Fruit fly (Drosophila melanogaster): ENCODE measurements around the gene Ca-alpha1T.

The Ca-alpha1T gene

DNA sequence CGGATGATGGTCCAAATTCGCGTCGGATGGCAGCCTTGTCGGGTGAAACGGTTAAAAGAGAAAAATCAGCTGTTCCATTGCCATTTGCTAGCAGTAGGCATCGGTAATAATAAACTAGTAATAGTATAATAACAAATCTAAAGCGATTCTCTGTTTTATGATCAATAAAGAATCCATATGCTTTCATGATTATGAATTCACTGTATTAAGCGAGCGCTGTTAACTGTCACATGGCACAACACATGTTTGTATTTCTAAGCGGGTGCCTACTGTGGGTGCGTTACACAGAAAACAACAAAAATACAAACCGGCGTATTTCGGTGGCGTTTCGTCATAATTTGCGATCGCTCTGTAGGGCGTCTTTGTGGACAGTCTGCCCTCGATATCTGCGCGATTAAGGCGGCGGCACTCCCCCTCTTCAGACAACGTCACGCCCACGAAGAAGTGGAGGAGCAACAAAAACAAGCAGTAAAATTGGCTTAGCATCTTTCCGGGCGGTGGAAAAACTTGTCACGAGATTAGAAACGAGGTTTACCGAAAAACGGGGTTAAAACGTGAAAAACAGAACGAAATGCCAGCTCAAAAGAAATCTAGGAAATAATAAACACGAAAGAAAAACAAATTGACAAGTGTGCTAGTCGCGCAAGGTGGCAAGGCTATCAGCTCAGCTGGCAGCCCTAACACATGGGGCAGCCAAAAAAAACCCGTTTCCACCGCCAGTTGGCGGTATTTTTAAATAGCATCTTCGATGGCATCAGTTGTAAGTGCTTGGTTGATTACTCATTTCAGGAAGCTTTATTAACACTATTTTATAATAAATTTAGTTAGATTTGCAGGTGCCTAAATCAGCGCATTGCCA is 101.2 kb downstream of the Ca-alpha1T start, which contains the start of the genes Nep1 and Mipp2:
Gene Nep1, plus strand, starts transcription at position 397 of the 859 bp plus-strand sequence.
Gene Mipp2, minus strand, starts transcription at position 663 of the 859 bp plus-strand sequence.
- no peak for TF ChIP-seq h (optimal IDR thresholded peaks at IDR 0.05)
- TF ChIP-seq insv (optimal IDR thresholded peaks at IDR 0.05), result no peak
- no peak for TF ChIP-seq psq (optimal IDR thresholded peaks at IDR 0.05)
- TF ChIP-seq Sin3A (optimal IDR thresholded peaks at IDR 0.05), result no peak
- TF ChIP-seq Myc (optimal IDR thresholded peaks at IDR 0.05), result no peak
- TF ChIP-seq ttk (optimal IDR thresholded peaks at IDR 0.05), result no peak

DNA sequence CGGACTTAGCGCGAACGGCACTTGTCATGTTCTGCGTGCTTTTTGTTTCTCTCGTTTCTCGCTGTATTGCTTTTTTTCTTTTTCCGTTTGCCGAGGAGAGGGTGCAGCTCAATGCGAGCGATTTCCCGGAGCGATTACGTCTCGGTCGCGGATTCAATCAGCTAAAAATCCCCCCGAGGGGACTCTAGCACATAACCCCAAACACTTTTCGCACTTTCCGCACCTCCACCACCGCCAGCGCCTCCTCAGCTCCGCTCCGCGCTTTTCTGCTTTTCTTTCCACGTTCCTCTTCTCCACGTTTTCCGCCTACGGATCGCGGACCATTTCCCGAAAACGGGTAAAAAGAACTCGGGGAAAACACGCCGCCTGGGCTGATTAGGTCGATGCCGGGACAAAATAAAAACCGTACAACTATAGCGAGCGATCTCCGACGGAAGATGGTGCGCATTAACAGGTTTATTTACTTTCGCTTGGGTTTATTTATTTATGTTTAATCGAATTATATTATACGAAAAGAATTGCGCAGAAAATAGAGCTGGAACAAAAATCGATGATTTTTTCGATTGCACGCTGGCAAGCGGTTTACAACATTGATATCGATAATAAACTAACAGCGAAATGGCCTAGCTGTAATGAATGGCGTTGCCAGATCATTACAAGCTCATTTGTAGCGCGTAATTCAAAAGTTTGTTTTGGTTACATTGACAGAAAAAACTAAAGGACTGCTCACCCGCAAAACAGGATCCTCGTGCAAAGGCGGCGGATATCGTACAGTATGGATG is 102.4 kb downstream of the Ca-alpha1T start, which contains the start of gene raptor:
Gene raptor, minus strand, starts transcription at position 523 of the 782 bp plus-strand sequence.
- TF ChIP-seq psq (optimal IDR thresholded peaks at IDR 0.05) (no peak), h (optimal IDR thresholded peaks at IDR 0.05) (no peak), insv (optimal IDR thresholded peaks at IDR 0.05) (no peak), ttk (optimal IDR thresholded peaks at IDR 0.05) (no peak), Myc (optimal IDR thresholded peaks at IDR 0.05) (no peak), Sin3A (optimal IDR thresholded peaks at IDR 0.05) (no peak)

DNA sequence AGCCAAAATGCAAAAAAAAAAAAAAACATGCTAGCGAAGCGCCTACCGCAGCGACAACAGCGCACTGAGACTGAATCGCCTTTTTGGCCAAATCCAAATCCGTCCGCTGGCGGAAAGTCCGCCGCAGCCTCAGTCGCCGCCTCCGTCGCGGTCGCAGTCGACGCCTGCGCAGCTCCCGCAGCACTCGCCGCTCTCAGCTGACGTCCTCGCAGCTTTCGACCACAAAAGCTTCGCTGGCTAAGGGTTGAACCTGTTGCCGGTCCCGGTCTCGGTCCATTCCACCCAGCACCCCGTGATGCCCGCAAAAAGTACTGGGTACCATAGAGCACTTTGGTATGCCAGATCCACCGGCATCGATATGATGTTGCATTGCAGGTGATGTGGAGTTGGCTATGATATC is 111.0 kb downstream of the Ca-alpha1T start, which contains the start of gene CG4660:
Gene CG4660, minus strand, starts transcription at position 77 of the 400 bp plus-strand sequence.
- TF ChIP-seq h (optimal IDR thresholded peaks at IDR 0.05) (no peak), insv (optimal IDR thresholded peaks at IDR 0.05) (no peak), ttk (optimal IDR thresholded peaks at IDR 0.05) (no peak), psq (optimal IDR thresholded peaks at IDR 0.05) (no peak), Myc (optimal IDR thresholded peaks at IDR 0.05) (no peak)

DNA sequence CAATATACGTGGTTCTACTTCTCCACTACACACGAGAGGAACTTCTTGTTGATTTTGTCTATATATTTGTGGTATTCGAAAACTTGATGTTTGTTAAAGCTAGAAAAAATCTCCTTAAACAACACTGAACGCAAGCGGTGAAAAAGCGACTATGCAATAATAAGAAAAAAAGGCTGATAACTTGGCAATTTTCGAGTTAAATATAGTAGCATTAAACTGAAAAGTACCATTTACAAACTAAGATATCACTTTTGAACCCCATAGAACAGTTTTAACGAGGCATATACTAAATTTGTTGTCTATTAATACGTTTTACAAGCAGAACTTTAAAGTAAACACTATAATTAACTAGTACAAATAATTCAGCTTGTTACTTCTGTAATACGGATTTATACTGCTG is 114.6 kb downstream of the Ca-alpha1T start, which contains the start of gene CG4666:
Gene CG4666, minus strand, starts transcription at position 101 of the 400 bp plus-strand sequence.
- TF ChIP-seq h (optimal IDR thresholded peaks at IDR 0.05) (no peak), insv (optimal IDR thresholded peaks at IDR 0.05) (no peak), ttk (optimal IDR thresholded peaks at IDR 0.05) (no peak), Sin3A (optimal IDR thresholded peaks at IDR 0.05) (no peak), Myc (optimal IDR thresholded peaks at IDR 0.05) (no peak), psq (optimal IDR thresholded peaks at IDR 0.05) (no peak)

DNA sequence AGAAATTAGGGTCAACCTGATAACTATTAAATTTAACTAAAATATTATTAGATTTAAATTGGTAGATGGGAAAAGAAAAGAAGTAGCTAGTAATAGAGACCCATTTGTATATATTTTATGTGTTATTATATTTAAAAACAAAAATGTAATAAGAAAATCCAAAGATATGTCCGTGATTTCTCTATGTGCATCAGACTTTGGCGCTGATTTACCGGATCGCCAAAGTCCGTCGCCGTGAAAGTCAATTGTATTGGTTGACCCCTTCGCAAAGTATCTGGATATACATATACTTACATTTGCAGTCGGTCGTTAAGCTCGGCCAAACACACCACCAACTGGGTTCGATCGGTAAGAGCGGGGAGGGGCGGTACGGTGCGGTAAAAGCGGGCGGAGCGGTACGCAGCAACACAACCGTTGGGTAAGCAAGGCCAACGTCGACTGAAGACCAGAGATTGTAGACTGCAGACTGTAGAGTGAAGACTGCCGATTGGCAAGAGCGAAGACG is 115.2 kb downstream of the Ca-alpha1T start:
- no peak for TF ChIP-seq psq (optimal IDR thresholded peaks at IDR 0.05)

DNA sequence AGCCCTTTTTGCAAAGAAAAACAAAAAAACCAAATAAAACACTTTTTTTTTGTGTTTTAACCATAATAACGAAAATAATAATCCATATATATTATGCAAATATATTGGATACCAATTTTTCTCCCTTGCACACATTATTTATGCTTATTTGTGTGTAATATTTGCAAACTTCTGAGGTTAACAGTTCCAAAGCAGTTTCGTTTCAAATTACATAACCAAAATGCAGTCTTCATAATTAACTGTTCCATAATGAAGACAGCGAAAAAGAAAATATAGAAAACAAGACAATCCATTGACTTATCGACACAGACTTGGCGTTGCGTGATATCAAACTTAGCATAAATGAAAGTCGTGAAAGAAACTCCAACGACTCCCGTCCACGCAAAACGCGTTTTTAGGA is 116.7 kb downstream of the Ca-alpha1T start:
- TF ChIP-seq insv (optimal IDR thresholded peaks at IDR 0.05), result no peak
- TF ChIP-seq Myc (optimal IDR thresholded peaks at IDR 0.05), result no peak
- no peak for TF ChIP-seq ttk (optimal IDR thresholded peaks at IDR 0.05)
- TF ChIP-seq psq (optimal IDR thresholded peaks at IDR 0.05), result no peak
- no peak for TF ChIP-seq h (optimal IDR thresholded peaks at IDR 0.05)
- TF ChIP-seq Sin3A (optimal IDR thresholded peaks at IDR 0.05), result no peak

DNA sequence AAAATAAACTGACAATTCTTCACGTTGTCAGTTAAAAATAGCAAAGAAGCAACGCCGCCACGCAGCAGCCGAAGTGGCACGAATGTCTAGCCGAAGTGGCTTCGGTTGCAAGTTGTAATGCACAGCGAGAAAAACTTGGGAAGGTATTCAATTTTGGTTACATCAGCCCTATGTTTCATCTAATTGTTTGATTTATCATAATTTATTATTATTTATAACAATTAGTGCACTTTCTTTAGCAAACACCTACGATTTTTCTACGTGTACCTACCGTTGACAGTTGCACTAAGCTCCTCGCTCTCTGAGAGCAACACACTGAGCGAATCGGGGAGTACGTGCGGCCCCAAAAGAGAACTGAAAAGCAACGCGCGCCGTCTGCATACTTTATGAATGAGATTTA is 117.4 kb downstream of the Ca-alpha1T start, which contains the start of gene Tsp5D:
Gene Tsp5D, minus strand, starts transcription at position 13 of the 400 bp plus-strand sequence.
- TF ChIP-seq ttk (optimal IDR thresholded peaks at IDR 0.05), result no peak
- TF ChIP-seq insv (optimal IDR thresholded peaks at IDR 0.05), result no peak
- TF ChIP-seq psq (optimal IDR thresholded peaks at IDR 0.05), result no peak
- TF ChIP-seq Myc (optimal IDR thresholded peaks at IDR 0.05), result no peak
- TF ChIP-seq h (optimal IDR thresholded peaks at IDR 0.05), result no peak
- TF ChIP-seq Sin3A (optimal IDR thresholded peaks at IDR 0.05), result no peak

DNA sequence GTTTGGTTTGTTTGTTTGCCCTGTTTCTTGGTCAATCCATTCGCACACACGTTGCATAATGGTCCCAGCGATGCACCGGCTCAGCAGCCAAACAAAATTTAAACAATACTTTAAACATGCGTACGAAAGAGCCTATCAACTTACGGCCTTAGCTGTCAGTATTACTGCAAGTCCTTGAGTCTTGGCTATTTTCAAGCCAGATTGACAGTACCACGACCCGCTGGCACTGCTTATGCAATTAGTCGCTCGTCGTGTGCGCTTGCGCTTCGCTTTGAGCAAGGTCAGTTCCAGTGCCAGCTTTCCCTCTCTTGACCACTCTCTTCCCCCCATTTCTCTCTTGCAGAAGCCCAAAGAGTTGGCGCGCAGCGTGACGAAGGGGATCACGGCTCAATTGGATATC is 123.6 kb downstream of the Ca-alpha1T start:
- TF ChIP-seq insv (optimal IDR thresholded peaks at IDR 0.05), result no peak
- no peak for TF ChIP-seq h (optimal IDR thresholded peaks at IDR 0.05)
- TF ChIP-seq Sin3A (optimal IDR thresholded peaks at IDR 0.05), result no peak

DNA sequence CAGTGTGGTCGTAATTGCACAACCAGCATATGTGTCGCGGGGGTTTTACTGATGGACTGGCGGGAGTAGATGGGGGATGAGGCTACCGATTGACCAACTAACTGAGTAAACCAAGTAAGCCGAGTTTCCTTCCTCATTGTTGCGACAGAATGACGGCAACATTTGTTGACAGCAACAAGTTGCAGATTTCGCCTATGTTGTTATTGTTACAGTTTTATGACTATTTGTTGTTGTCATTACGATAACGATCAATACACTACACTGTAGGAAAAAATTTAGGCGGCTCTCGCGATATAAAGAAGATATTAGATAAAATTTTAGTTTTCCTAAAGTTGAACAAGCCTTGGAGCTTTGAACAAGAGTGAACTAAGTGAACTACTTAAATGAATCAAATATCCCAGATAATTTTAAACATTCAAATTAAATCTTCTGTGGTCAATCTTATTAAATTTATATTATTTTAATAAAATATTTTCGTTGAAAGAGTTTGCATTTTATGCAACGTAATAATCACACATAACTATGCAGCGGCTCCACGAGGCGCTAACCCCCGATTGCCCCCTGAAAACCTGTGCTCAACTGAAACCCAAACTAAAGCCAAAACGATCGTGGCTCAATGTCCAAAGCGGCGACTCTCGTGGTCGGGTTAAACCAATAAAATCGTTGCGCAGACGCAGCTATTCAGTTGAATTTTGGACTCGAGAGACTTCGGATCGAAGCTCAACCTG is 124.8 kb downstream of the Ca-alpha1T start, which contains the start of gene CG5928:
Gene CG5928, plus strand, starts transcription at position 678 of the 728 bp plus-strand sequence.
- no peak for TF ChIP-seq h (optimal IDR thresholded peaks at IDR 0.05)
- TF ChIP-seq psq (optimal IDR thresholded peaks at IDR 0.05), result no peak
- TF ChIP-seq ttk (optimal IDR thresholded peaks at IDR 0.05), result no peak
- TF ChIP-seq Myc (optimal IDR thresholded peaks at IDR 0.05), result no peak
- TF ChIP-seq Sin3A (optimal IDR thresholded peaks at IDR 0.05), result no peak
- no peak for TF ChIP-seq insv (optimal IDR thresholded peaks at IDR 0.05)

DNA sequence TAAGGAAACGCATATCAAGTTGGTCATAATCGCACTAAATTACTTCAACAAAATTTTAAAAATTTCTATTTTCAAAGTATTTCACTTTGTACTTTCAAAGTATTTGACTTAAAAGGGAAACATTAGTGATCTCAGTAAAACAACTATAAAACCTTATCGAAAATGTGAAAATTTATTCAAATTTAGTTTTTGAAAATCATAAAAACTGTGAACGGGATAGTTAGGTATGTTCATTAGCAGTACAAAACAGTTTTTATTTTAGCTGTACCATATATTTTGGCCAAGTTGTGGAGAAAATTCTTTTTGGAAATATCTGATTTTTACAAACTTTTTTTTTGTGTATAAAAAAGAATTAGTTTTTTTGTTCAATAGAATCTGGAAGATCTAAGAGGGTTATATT is 126.0 kb downstream of the Ca-alpha1T start, which contains the start of gene CG43115:
Gene CG43115, minus strand, starts transcription at position 101 of the 400 bp plus-strand sequence.
- TF ChIP-seq psq (optimal IDR thresholded peaks at IDR 0.05) (no peak), ttk (optimal IDR thresholded peaks at IDR 0.05) (no peak), insv (optimal IDR thresholded peaks at IDR 0.05) (no peak), Sin3A (optimal IDR thresholded peaks at IDR 0.05) (no peak), h (optimal IDR thresholded peaks at IDR 0.05) (no peak), Myc (optimal IDR thresholded peaks at IDR 0.05) (no peak)

DNA sequence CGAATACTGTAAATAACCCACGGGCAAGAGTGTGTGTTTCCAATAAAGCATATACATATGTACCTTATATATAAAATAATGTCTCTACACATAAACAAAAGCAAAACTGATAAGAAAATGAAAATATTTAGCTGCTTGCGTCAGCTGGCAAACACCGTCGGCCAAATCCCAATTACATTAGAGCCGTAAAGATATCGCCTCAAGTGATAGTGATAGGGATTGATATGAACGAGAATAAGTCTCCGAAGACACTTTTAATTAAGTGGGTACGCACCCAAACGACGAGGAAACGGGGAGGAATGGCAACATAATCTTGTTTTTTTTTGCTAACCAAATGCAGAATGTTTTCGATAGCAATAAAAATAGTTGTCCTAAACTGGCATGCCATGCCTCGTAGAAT is 127.8 kb downstream of the Ca-alpha1T start:
- TF ChIP-seq insv (optimal IDR thresholded peaks at IDR 0.05), result no peak
- no peak for TF ChIP-seq h (optimal IDR thresholded peaks at IDR 0.05)
- TF ChIP-seq Myc (optimal IDR thresholded peaks at IDR 0.05), result no peak
- TF ChIP-seq Sin3A (optimal IDR thresholded peaks at IDR 0.05), result no peak
- TF ChIP-seq ttk (optimal IDR thresholded peaks at IDR 0.05), result no peak
- no peak for TF ChIP-seq psq (optimal IDR thresholded peaks at IDR 0.05)
